Worm (Caenorhabditis elegans) whole organism, late embryonic: ENCODE results near the gene col-98.

Experiments used
- C08G9.2 ChIP-seq: sonication (generic microtip); optimal IDR thresholded peaks from 2 replicates; lab custom pipeline; 2016; ENCODE audit warnings: mild to moderate bottlenecking, missing genetic modification characterization, moderate library complexity, missing compliant biosample characterization
- ama-1 ChIP-seq: fragments of 150-350 bp; optimal IDR thresholded peaks from 2 replicates; lab custom pipeline; 2014
- ceh-31 ChIP-seq: sonication (generic microtip); optimal IDR thresholded peaks from 2 replicates; lab custom pipeline; 2016; ENCODE audit warnings: missing genetic modification characterization, missing compliant biosample characterization
- dve-1 ChIP-seq: sonication (generic microtip); optimal IDR thresholded peaks from 2 replicates; lab custom pipeline; 2017; ENCODE audit warnings: antibody characterized with exemption, mild to moderate bottlenecking, missing genetic modification characterization, missing compliant biosample characterization
- pha-4 ChIP-seq: fragments of 150-350 bp; optimal IDR thresholded peaks from 2 replicates; lab custom pipeline; 2018; ENCODE audit warnings: missing biosample characterization, missing genetic modification reagents, missing genetic modification characterization
- unc-55 ChIP-seq: sonication (generic microtip); optimal IDR thresholded peaks from 2 replicates; lab custom pipeline; 2017; ENCODE audit warnings: missing biosample characterization, missing genetic modification reagents, missing genetic modification characterization

ce11 chrIII:12977559-12977958, 41.2 kb upstream of the col-98 start, which contains the start of gene ZK1010.2:
- TF ChIP-seq ceh-31 (tag; lab: Kevin White, UChicago): no peak
- no peak for TF ChIP-seq unc-55 (GFP tag; lab: Kevin White, UChicago)
- no peak for TF ChIP-seq C08G9.2 (tag; lab: Kevin White, UChicago)
- TF ChIP-seq pha-4: no peak
- no peak for TF ChIP-seq dve-1 (tag; lab: Kevin White, UChicago)
- TF ChIP-seq ama-1 (lab: Kevin White, UChicago): no peak
